Fruit fly (Drosophila melanogaster) whole organism, pupa: ENCODE measurements around the gene ppk19.

ENCODE experiments used
- CG10348 ChIP-seq: fragments of 200-800 bp; sonication (Bioruptor generic); IDR thresholded peaks from 2 replicates; pipeline ENCODE4 v1.3.6; 2022; ENCODE audit warnings: missing biosample characterization, missing genetic modification characterization
- CG12605 ChIP-seq: fragments of 200-800 bp; sonication (Bioruptor generic); IDR thresholded peaks from 2 replicates; pipeline ENCODE4 v1.3.6; 2022; ENCODE audit warnings: missing biosample characterization, missing genetic modification characterization
- CG13204 ChIP-seq: fragments of 200-800 bp; sonication (Bioruptor generic); optimal IDR thresholded peaks from 2 replicates; lab custom pipeline; 2018; ENCODE audit warnings: missing biosample characterization, mild to moderate bottlenecking, missing genetic modification characterization, moderate library complexity
- CG14655 ChIP-seq: fragments of 200-800 bp; sonication (Bioruptor generic); optimal IDR thresholded peaks from 3 replicates; lab custom pipeline; 2017; ENCODE audit warnings: mild to moderate bottlenecking, missing biosample characterization, missing genetic modification reagents, missing genetic modification characterization
- CG15710 ChIP-seq: fragments of 200-800 bp; sonication (Bioruptor generic); optimal IDR thresholded peaks from 2 replicates; lab custom pipeline; 2018; ENCODE audit warnings: missing biosample characterization, mild to moderate bottlenecking, missing genetic modification characterization, moderate library complexity
- CG17806 ChIP-seq: fragments of 200-800 bp; sonication (Bioruptor generic); optimal IDR thresholded peaks from 2 replicates; lab custom pipeline; 2018; ENCODE audit warnings: missing biosample characterization, mild to moderate bottlenecking, missing genetic modification characterization, moderate library complexity
- CG32121 ChIP-seq: fragments of 200-800 bp; sonication (Bioruptor generic); IDR thresholded peaks from 2 replicates; pipeline ENCODE4 v1.3.6; 2022; ENCODE audit warnings: missing biosample characterization, missing genetic modification characterization
- CG34367 ChIP-seq: fragments of 200-800 bp; sonication (Bioruptor generic); optimal IDR thresholded peaks from 2 replicates; lab custom pipeline; 2018; ENCODE audit warnings: missing biosample characterization, mild to moderate bottlenecking, missing genetic modification characterization
- CG4496 ChIP-seq: fragments of 200-800 bp; sonication (Bioruptor generic); IDR thresholded peaks from 3 replicates; pipeline ENCODE4 v1.3.6; 2022; ENCODE audit warnings: missing biosample characterization, missing genetic modification characterization
- CG8159 ChIP-seq: fragments of 200-800 bp; sonication (Bioruptor generic); optimal IDR thresholded peaks from 3 replicates; lab custom pipeline; 2018; ENCODE audit warnings: missing biosample characterization, mild to moderate bottlenecking, missing genetic modification characterization, moderate library complexity
- CG8301 ChIP-seq: fragments of 200-800 bp; sonication (Bioruptor generic); optimal IDR thresholded peaks from 2 replicates; lab custom pipeline; 2018; ENCODE audit warnings: missing biosample characterization, mild to moderate bottlenecking, missing genetic modification characterization
- CG9948 ChIP-seq: fragments of 200-800 bp; sonication (Bioruptor generic); optimal IDR thresholded peaks from 2 replicates; lab custom pipeline; 2018; ENCODE audit warnings: missing biosample characterization, mild to moderate bottlenecking, missing genetic modification characterization, moderate library complexity
- D1 ChIP-seq: fragments of 200-800 bp; sonication (Bioruptor generic); optimal IDR thresholded peaks from 2 replicates; lab custom pipeline; 2018; ENCODE audit warnings: missing biosample characterization, mild to moderate bottlenecking, missing genetic modification characterization, moderate library complexity
- EcR ChIP-seq: fragments of 200-800 bp; sonication (Bioruptor generic); optimal IDR thresholded peaks from 3 replicates; lab custom pipeline; 2019; ENCODE audit warnings: missing biosample characterization, missing genetic modification characterization, mild to moderate bottlenecking, moderate library complexity, missing genetic modification reagents
- Ets98B ChIP-seq: fragments of 200-800 bp; sonication (Bioruptor generic); IDR thresholded peaks from 2 replicates; pipeline ENCODE4 v1.3.6; 2022; ENCODE audit warnings: missing biosample characterization, missing genetic modification characterization
- Pif1A ChIP-seq: fragments of 200-800 bp; sonication (Bioruptor generic); optimal IDR thresholded peaks from 3 replicates; lab custom pipeline; 2016; ENCODE audit warnings: missing biosample characterization, missing genetic modification characterization
- Pif1B ChIP-seq: fragments of 200-800 bp; sonication (Bioruptor generic); optimal IDR thresholded peaks from 3 replicates; lab custom pipeline; 2016; ENCODE audit warnings: missing biosample characterization, missing genetic modification characterization
- Snoo ChIP-seq: fragments of 200-800 bp; sonication (Bioruptor generic); optimal IDR thresholded peaks from 3 replicates; lab custom pipeline; 2017; ENCODE audit warnings: missing biosample characterization, mild to moderate bottlenecking, missing genetic modification characterization, inconsistent platforms
- fd96Ca ChIP-seq: fragments of 200-800 bp; sonication (Bioruptor generic); IDR thresholded peaks from 3 replicates; pipeline ENCODE4 v1.3.6; 2022; ENCODE audit warnings: missing biosample characterization, missing genetic modification characterization
- gl ChIP-seq: fragments of 200-800 bp; sonication (Bioruptor generic); optimal IDR thresholded peaks from 2 replicates; lab custom pipeline; 2018; ENCODE audit warnings: missing biosample characterization, mild to moderate bottlenecking, missing genetic modification characterization
- rn ChIP-seq: fragments of 200-800 bp; sonication (Bioruptor generic); IDR thresholded peaks from 2 replicates; pipeline ENCODE4 v1.3.6; 2022; ENCODE audit warnings: missing biosample characterization, missing genetic modification characterization

The ppk19 gene

dm6 chr3R:29672156-29672555, at the start of gene ppk19:
ppk19 (plus strand) TSS chr3R:29672456.
- TF ChIP-seq CG15710 (no peak), CG12605 (no peak), D1 (tag; lab: Kevin White, UChicago) (no peak), Pif1B (no peak)

- TF ChIP-seq Pif1A (GFP tag; lab: Kevin White, UChicago), result no peak
- peak; percentile 51; the same call in 1 of the 3 replicates for TF ChIP-seq fd96Ca (GFP tag; lab: Robert Waterston, UW)
- peak; percentile 46 for TF ChIP-seq CG15710
- 0 out of 3 replicates have a peak, but pooled peaks have one; percentile 33 for TF ChIP-seq CG4496 (GFP tag; lab: Robert Waterston, UW)
- peak; percentile 3 for TF ChIP-seq CG13204 (GFP tag; lab: Kevin White, UChicago)
- TF ChIP-seq Pif1B, result no peak
- no peak for TF ChIP-seq CG10348
- no peak for TF ChIP-seq CG12605
- TF ChIP-seq D1 (tag; lab: Kevin White, UChicago), result no peak
- TF ChIP-seq CG9948, result no peak
- TF ChIP-seq CG34367 (tag; lab: Kevin White, UChicago), result no peak
- no peak for TF ChIP-seq CG17806 (tag; lab: Kevin White, UChicago)
- no peak for TF ChIP-seq CG8301 (tag; lab: Kevin White, UChicago)
- no peak for TF ChIP-seq CG14655 (GFP tag; lab: Kevin White, UChicago)
- peak; percentile 49 for TF ChIP-seq CG8159 (tag; lab: Kevin White, UChicago)
- no peak for TF ChIP-seq gl
- TF ChIP-seq Ets98B, result peak; percentile 13; the same call in 1 of the 2 replicates
- no peak for TF ChIP-seq CG32121 (GFP tag; lab: Robert Waterston, UW)
Measured at dm6 chr3R:29625883-29626282, 46.4 kb upstream of the ppk19 start.

dm6 chr3R:29651488-29651887, 20.8 kb upstream of the ppk19 start:
- TF ChIP-seq fd96Ca (GFP tag; lab: Robert Waterston, UW) (no peak), CG13204 (GFP tag; lab: Kevin White, UChicago) (no peak), EcR (no peak), CG8159 (tag; lab: Kevin White, UChicago) (peak; percentile 21), CG17806 (tag; lab: Kevin White, UChicago) (no peak), CG4496 (GFP tag; lab: Robert Waterston, UW) (no peak), CG15710 (no peak), CG8301 (tag; lab: Kevin White, UChicago) (no peak)

- TF ChIP-seq CG13204 (GFP tag; lab: Kevin White, UChicago) (peak; percentile 23), CG32121 (GFP tag; lab: Robert Waterston, UW) (no peak)
Measured at dm6 chr3R:29659950-29660349, 12.3 kb upstream of the ppk19 start, which contains the start of gene Dop1R2. Dop1R2 (minus strand) TSS chr3R:29659984.

dm6 chr3R:29664183-29664829, 8.0 kb upstream of the ppk19 start, which contains the start of gene ppk21:
ppk21 (plus strand) TSS chr3R:29664779.
- TF ChIP-seq CG14655 (GFP tag; lab: Kevin White, UChicago), result no peak
- TF ChIP-seq CG8301 (tag; lab: Kevin White, UChicago), result no peak
- TF ChIP-seq CG4496 (GFP tag; lab: Robert Waterston, UW), result no peak
- no peak for TF ChIP-seq CG32121 (GFP tag; lab: Robert Waterston, UW)
- no peak for TF ChIP-seq CG10348
- TF ChIP-seq Ets98B, result no peak
- TF ChIP-seq CG9948, result no peak
- no peak for TF ChIP-seq D1 (tag; lab: Kevin White, UChicago)
- no peak for TF ChIP-seq fd96Ca (GFP tag; lab: Robert Waterston, UW)
- TF ChIP-seq CG12605, result no peak
- TF ChIP-seq Pif1B, result no peak
- no peak for TF ChIP-seq EcR
- no peak for TF ChIP-seq Pif1A (GFP tag; lab: Kevin White, UChicago)
- TF ChIP-seq gl, result no peak
- TF ChIP-seq CG34367 (tag; lab: Kevin White, UChicago), result no peak
- no peak for TF ChIP-seq CG8159 (tag; lab: Kevin White, UChicago)
- no peak for TF ChIP-seq Snoo (tag; lab: Kevin White, UChicago)
- TF ChIP-seq, all 21 proteins: peak for 0

- TF ChIP-seq EcR, result no peak
- no peak for TF ChIP-seq gl
- TF ChIP-seq CG15710, result no peak
- TF ChIP-seq CG34367 (tag; lab: Kevin White, UChicago), result no peak
- no peak for TF ChIP-seq CG10348
Measured at dm6 chr3R:29668777-29669176, 3.5 kb upstream of the ppk19 start, which contains the start of the genes ppk20 and ppk30. ppk20 (minus strand) TSS chr3R:29668877. ppk30 (plus strand) TSS chr3R:29669149.

- TF ChIP-seq CG10348, result no peak
- no peak for TF ChIP-seq CG8159 (tag; lab: Kevin White, UChicago)
- no peak for TF ChIP-seq CG9948
- no peak for TF ChIP-seq rn (GFP tag; lab: Robert Waterston, UW)
- no peak for TF ChIP-seq CG34367 (tag; lab: Kevin White, UChicago)
- TF ChIP-seq CG32121 (GFP tag; lab: Robert Waterston, UW), result no peak
Measured at dm6 chr3R:29671060-29671707, 1.1 kb upstream of the ppk19 start, which contains the start of gene Obp99a. Obp99a (plus strand) TSS chr3R:29671657.
